Worm (Caenorhabditis elegans) whole organism, late embryonic: ENCODE results near the gene nkb-2.

ENCODE experiments used
- C08G9.2 ChIP-seq: sonication (generic microtip); optimal IDR thresholded peaks from 2 replicates; lab custom pipeline; 2016; ENCODE audit warnings: mild to moderate bottlenecking, missing genetic modification characterization, moderate library complexity, missing compliant biosample characterization
- ama-1 ChIP-seq: fragments of 150-350 bp; optimal IDR thresholded peaks from 2 replicates; lab custom pipeline; 2014
- ceh-45 ChIP-seq: fragments of 200-800 bp; sonication (Bioruptor generic); IDR thresholded peaks from 2 replicates; pipeline ENCODE4 v1.3.6; 2022; ENCODE audit warnings: missing genetic modification reagents, missing genetic modification characterization, missing compliant biosample characterization
- ceh-6 ChIP-seq: fragments of 200-800 bp; sonication (Bioruptor generic); optimal IDR thresholded peaks from 2 replicates; lab custom pipeline; 2018; ENCODE audit warnings: mild to moderate bottlenecking, missing genetic modification characterization, missing compliant biosample characterization
- fkh-6 ChIP-seq: sonication (generic microtip); optimal IDR thresholded peaks from 2 replicates; lab custom pipeline; 2016; ENCODE audit warnings: missing genetic modification characterization, missing compliant biosample characterization
- nhr-11 ChIP-seq: fragments of 150-350 bp; optimal IDR thresholded peaks from 2 replicates; lab custom pipeline; 2014; ENCODE audit warnings: missing biosample characterization, missing genetic modification characterization
- pat-9 ChIP-seq: fragments of 200-800 bp; sonication (Bioruptor generic); optimal IDR thresholded peaks from 2 replicates; lab custom pipeline; 2018; ENCODE audit warnings: mild to moderate bottlenecking, missing genetic modification characterization, moderate library complexity, missing compliant biosample characterization
- pha-2 ChIP-seq: sonication (generic microtip); optimal IDR thresholded peaks from 2 replicates; lab custom pipeline; 2017; ENCODE audit warnings: mild to moderate bottlenecking, missing genetic modification characterization, missing compliant biosample characterization
- pha-4 ChIP-seq: fragments of 150-350 bp; optimal IDR thresholded peaks from 2 replicates; lab custom pipeline; 2018; ENCODE audit warnings: missing biosample characterization, missing genetic modification reagents, missing genetic modification characterization
- pqm-1 ChIP-seq: sonication (generic microtip); optimal IDR thresholded peaks from 2 replicates; lab custom pipeline; 2016; ENCODE audit warnings: missing genetic modification characterization, missing compliant biosample characterization
- unc-86 ChIP-seq: sonication (generic microtip); optimal IDR thresholded peaks from 2 replicates; lab custom pipeline; 2016; ENCODE audit warnings: missing genetic modification characterization, missing compliant biosample characterization

DNA sequence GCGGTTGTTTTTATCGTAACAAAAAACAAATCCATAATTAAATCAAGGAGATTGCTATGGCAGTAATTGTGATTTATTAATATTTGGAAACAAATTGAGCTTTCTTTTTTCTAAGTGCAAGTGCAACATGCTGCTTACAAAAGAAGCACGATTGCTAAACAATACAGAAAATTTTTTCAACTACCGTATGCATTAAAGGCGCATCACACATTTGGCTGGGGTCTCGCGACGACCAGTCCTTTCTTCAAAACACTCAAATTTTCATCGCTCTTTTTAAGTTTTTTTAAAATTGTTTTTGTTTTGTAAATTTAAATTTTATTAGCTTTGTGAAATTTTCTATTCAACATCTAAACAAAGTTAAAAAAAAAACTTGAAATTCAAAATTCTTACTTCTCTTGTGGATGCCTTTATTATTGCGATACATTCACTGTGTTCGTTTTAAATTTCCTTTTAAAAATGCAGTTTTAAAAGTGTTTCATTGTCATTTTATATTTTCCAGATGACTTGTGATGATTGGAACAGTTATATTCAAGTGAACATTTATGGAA is 44.1 kb upstream of the nkb-2 start, which contains the start of gene zim-1:
- TF ChIP-seq ceh-45 (no peak), unc-86 (no peak), pha-4 (tag; lab: Kevin White, UChicago) (no peak), fkh-6 (tag; lab: Kevin White, UChicago) (no peak), pat-9 (tag; lab: Kevin White, UChicago) (no peak), ama-1 (lab: Kevin White, UChicago) (no peak), pha-2 (no peak), C08G9.2 (tag; lab: Kevin White, UChicago) (no peak), nhr-11 (tag; lab: Kevin White, UChicago) (no peak), ceh-6 (GFP tag; lab: Kevin White, UChicago) (no peak), pqm-1 (no peak)
